Worm (Caenorhabditis elegans): ENCODE results near the gene C05D12.7.

- TF ChIP-seq nhr-25 (tag; optimal IDR thresholded peaks at IDR 0.05; ENCODE audit: borderline replicate concordance, insufficient read depth), result no peak
- TF ChIP-seq ama-1 (optimal IDR thresholded peaks at IDR 0.05), result no peak
- TF ChIP-seq mep-1 (tag; optimal IDR thresholded peaks at IDR 0.05), result no peak
- no peak for TF ChIP-seq skn-1 (tag; optimal IDR thresholded peaks at IDR 0.05)
- no peak for TF ChIP-seq spr-1 (tag; optimal IDR thresholded peaks at IDR 0.05)
- no peak for TF ChIP-seq zip-2 (tag; optimal IDR thresholded peaks at IDR 0.05)
- no peak for TF ChIP-seq egl-27 (tag; optimal IDR thresholded peaks at IDR 0.05)
Observed at ce11 chrII:11433942-11434341, 24.1 kb downstream of the C05D12.7 start, which contains the start of gene C05D12.5.
